Worm (Caenorhabditis elegans): ENCODE results near the gene acr-14.
A peak's percentile ranks its signal among the peaks of the same experiment; 100 is the strongest.

Gene acr-14

ce11 chrII:8130792-8131191 lies 46.2 kb downstream of the acr-14 start (continued):
- 0 out of 2 replicates have a peak, but pooled peaks have one; percentile 11 for TF ChIP-seq dox-1 (GFP tag; IDR thresholded peaks at IDR 0.05)
- no peak for TF ChIP-seq cebp-1 (GFP tag; IDR thresholded peaks at IDR 0.05)
- peak; percentile 28 for TF ChIP-seq cebp-1 (tag; optimal IDR thresholded peaks at IDR 0.05)
- TF ChIP-seq lsy-27 (tag; optimal IDR thresholded peaks at IDR 0.05; ENCODE audit: borderline replicate concordance, insufficient read depth), result no peak

ce11 chrII:8129495-8130010 lies 47.4 kb downstream of the acr-14 start, which contains the start of gene ulp-4:
TSS of gene ulp-4 (plus strand) at chrII:8129960.
- TF ChIP-seq akir-1 (GFP tag; optimal IDR thresholded peaks at IDR 0.05) (no peak), nhr-80 (tag; optimal IDR thresholded peaks at IDR 0.05) (peak; percentile 66)

ce11 chrII:8129040-8129387 lies 48.0 kb downstream of the acr-14 start:
- TF ChIP-seq zfh-2 (GFP tag; conservative IDR thresholded peaks at IDR 0.05) (0 out of 2 replicates have a peak, but pooled peaks have one; percentile 5), F37B4.10 (GFP tag; IDR thresholded peaks at IDR 0.05) (no peak), lin-26 (GFP tag; IDR thresholded peaks at IDR 0.05) (no peak), repo-1 (tag; optimal IDR thresholded peaks at IDR 0.05) (no peak), B0336.3 (GFP tag; IDR thresholded peaks at IDR 0.05) (no peak), efl-1 (GFP tag; optimal IDR thresholded peaks at IDR 0.05) (peak; percentile 13), ceh-40 (GFP tag; IDR thresholded peaks at IDR 0.05) (no peak), attf-5 (GFP tag; optimal IDR thresholded peaks at IDR 0.05) (no peak), nhr-27 (tag; optimal IDR thresholded peaks at IDR 0.05) (no peak), cebp-1 (GFP tag; IDR thresholded peaks at IDR 0.05) (0 out of 2 replicates have a peak, but pooled peaks have one; percentile 29), cebp-1 (tag; optimal IDR thresholded peaks at IDR 0.05) (peak; percentile 85), dpff-1 (tag; optimal IDR thresholded peaks at IDR 0.05) (no peak)

- TF ChIP-seq hmg-20 (GFP tag; IDR thresholded peaks at IDR 0.05), result no peak
- TF ChIP-seq B0336.3 (GFP tag; IDR thresholded peaks at IDR 0.05), result no peak
- no peak for TF ChIP-seq T26A5.8 (tag; optimal IDR thresholded peaks at IDR 0.05)
- TF ChIP-seq madf-6 (GFP tag; IDR thresholded peaks at IDR 0.05), result no peak
- peak; percentile 55; the same call in 1 of the 2 replicates for TF ChIP-seq ceh-40 (GFP tag; IDR thresholded peaks at IDR 0.05)
- no peak for TF ChIP-seq efl-1 (GFP tag; optimal IDR thresholded peaks at IDR 0.05)
- no peak for TF ChIP-seq F33H1.4 (GFP tag; IDR thresholded peaks at IDR 0.05)
- TF ChIP-seq lin-35 (GFP tag; optimal IDR thresholded peaks at IDR 0.05), result no peak
- TF ChIP-seq F37B4.10 (GFP tag; IDR thresholded peaks at IDR 0.05), result 0 out of 2 replicates have a peak, but pooled peaks have one; percentile 28
- TF ChIP-seq ztf-6 (GFP tag; IDR thresholded peaks at IDR 0.05), result no peak
- TF ChIP-seq die-1 (tag; optimal IDR thresholded peaks at IDR 0.05), result no peak
- TF ChIP-seq aptf-3 (GFP tag; IDR thresholded peaks at IDR 0.05), result 0 out of 2 replicates have a peak, but pooled peaks have one; percentile 40
- no peak for TF ChIP-seq attf-6 (GFP tag; IDR thresholded peaks at IDR 0.05)
- no peak for TF ChIP-seq atf-7 (tag; optimal IDR thresholded peaks at IDR 0.05)
- TF ChIP-seq F22D6.2 (tag; optimal IDR thresholded peaks at IDR 0.05), result no peak
- no peak for TF ChIP-seq F57C9.4 (tag; optimal IDR thresholded peaks at IDR 0.05)
- no peak for TF ChIP-seq akir-1 (GFP tag; optimal IDR thresholded peaks at IDR 0.05)
- no peak for TF ChIP-seq C06A6.2 (GFP tag; conservative IDR thresholded peaks at IDR 0.05)
- no peak for TF ChIP-seq ceh-100 (GFP tag; IDR thresholded peaks at IDR 0.05)
- no peak for TF ChIP-seq Y67H2A.10 (GFP tag; conservative IDR thresholded peaks at IDR 0.05)
- no peak for TF ChIP-seq F10E7.11 (tag; optimal IDR thresholded peaks at IDR 0.05)
- no peak for TF ChIP-seq Y56A3A.18 (GFP tag; IDR thresholded peaks at IDR 0.05)
- TF ChIP-seq nhr-80 (tag; optimal IDR thresholded peaks at IDR 0.05), result peak; percentile 37
- TF ChIP-seq B0261.1 (tag; optimal IDR thresholded peaks at IDR 0.05), result no peak
- no peak for TF ChIP-seq ZK185.1 (tag; optimal IDR thresholded peaks at IDR 0.05; ENCODE audit: poor library complexity, severe bottlenecking)
- no peak for TF ChIP-seq sdz-38 (tag; optimal IDR thresholded peaks at IDR 0.05)
- TF ChIP-seq snpc-1.1 (tag; optimal IDR thresholded peaks at IDR 0.05; ENCODE audit: insufficient read depth), result no peak
- TF ChIP-seq snpc-1.3 (tag; optimal IDR thresholded peaks at IDR 0.05; ENCODE audit: insufficient read depth), result no peak
- TF ChIP-seq madf-8 (GFP tag; conservative IDR thresholded peaks at IDR 0.05), result no peak
- TF ChIP-seq C17E4.6 (GFP tag; IDR thresholded peaks at IDR 0.05), result no peak
- peak; percentile 25 for TF ChIP-seq ceh-27 (GFP tag; optimal IDR thresholded peaks at IDR 0.05)
These were observed 48.5 kb downstream of the acr-14 start for ce11 chrII:8128273-8129039.

Data from whole organism, young adult.